Worm (Caenorhabditis elegans): ENCODE measurements around the gene F25B3.2.

The F25B3.2 gene

ce11 chrV:9582594-9583322 lies 5.7 kb downstream of the F25B3.2 start, which contains the start of gene rtfo-1 (continued):
- peak; percentile 12; the same call in 1 of the 2 replicates for TF ChIP-seq madf-6 (GFP tag; IDR thresholded peaks at IDR 0.05)
- no peak for TF ChIP-seq nfya-2 (GFP tag; IDR thresholded peaks at IDR 0.05)
- no peak for TF ChIP-seq attf-3 (GFP tag; conservative IDR thresholded peaks at IDR 0.05)
- TF ChIP-seq ets-4 (GFP tag; optimal IDR thresholded peaks at IDR 0.05) = no peak
- TF ChIP-seq egrh-3 (GFP tag; IDR thresholded peaks at IDR 0.05) = no peak
- no peak for TF ChIP-seq snpc-4 (GFP tag; optimal IDR thresholded peaks at IDR 0.05)
- TF ChIP-seq snpc-4 (tag; optimal IDR thresholded peaks at IDR 0.05) = peak in 2 of 4 experiments; percentile 28 to 56
- no peak for TF ChIP-seq ztf-28 (GFP tag; IDR thresholded peaks at IDR 0.05)
- no peak for TF ChIP-seq zim-3 (tag; optimal IDR thresholded peaks at IDR 0.05)
- TF ChIP-seq K12H6.12 (tag; optimal IDR thresholded peaks at IDR 0.05) = no peak
- no peak for TF ChIP-seq ceh-27 (GFP tag; optimal IDR thresholded peaks at IDR 0.05)
- no peak for TF ChIP-seq dpff-1 (tag; optimal IDR thresholded peaks at IDR 0.05)
- TF ChIP-seq lin-54 (GFP tag; optimal IDR thresholded peaks at IDR 0.05) = no peak
- TF ChIP-seq efl-1 (GFP tag; optimal IDR thresholded peaks at IDR 0.05) = peak; percentile 1
- no peak for TF ChIP-seq snpc-1.1 (tag; optimal IDR thresholded peaks at IDR 0.05; ENCODE audit: insufficient read depth)
- peak; percentile 34 for TF ChIP-seq ztf-18 (tag; optimal IDR thresholded peaks at IDR 0.05)
- no peak for TF ChIP-seq repo-1 (tag; optimal IDR thresholded peaks at IDR 0.05)
- TF ChIP-seq F33H1.4 (GFP tag; IDR thresholded peaks at IDR 0.05) = no peak
- TF ChIP-seq ztf-22 (GFP tag; optimal IDR thresholded peaks at IDR 0.05) = no peak
- no peak for TF ChIP-seq F49E8.2 (tag; optimal IDR thresholded peaks at IDR 0.05; ENCODE audit: insufficient read depth)
- no peak for TF ChIP-seq lsy-27 (tag; optimal IDR thresholded peaks at IDR 0.05; ENCODE audit: borderline replicate concordance, insufficient read depth)
- TF ChIP-seq F52B5.7 (tag; optimal IDR thresholded peaks at IDR 0.05) = no peak
- no peak for TF ChIP-seq somi-1 (GFP tag; optimal IDR thresholded peaks at IDR 0.05)
- TF ChIP-seq pha-4 (tag; optimal IDR thresholded peaks at IDR 0.05) = no peak
- TF ChIP-seq rec-8 (tag; optimal IDR thresholded peaks at IDR 0.05) = no peak
- peak in 1 of 2 experiments; percentile 12 for TF ChIP-seq let-607 (tag; optimal IDR thresholded peaks at IDR 0.05)

ce11 chrV:9583323-9583644 lies 6.2 kb downstream of the F25B3.2 start, which contains the start of gene K09G1.1:
Gene K09G1.1 (plus strand): TSS chrV:9583545.
- no peak for TF ChIP-seq lin-54 (GFP tag; optimal IDR thresholded peaks at IDR 0.05)
- no peak for TF ChIP-seq lin-26 (GFP tag; IDR thresholded peaks at IDR 0.05)
- no peak for TF ChIP-seq C06A6.2 (GFP tag; conservative IDR thresholded peaks at IDR 0.05)
- TF ChIP-seq dpl-1 (GFP tag; optimal IDR thresholded peaks at IDR 0.05) = no peak
- no peak for TF ChIP-seq lag-1 (GFP tag; IDR thresholded peaks at IDR 0.05)
- no peak for TF ChIP-seq ztf-3 (GFP tag; optimal IDR thresholded peaks at IDR 0.05)
- TF ChIP-seq madf-8 (GFP tag; conservative IDR thresholded peaks at IDR 0.05) = no peak
- no peak for TF ChIP-seq dpff-1 (tag; optimal IDR thresholded peaks at IDR 0.05)
- TF ChIP-seq ama-1 (optimal IDR thresholded peaks at IDR 0.05) = no peak
- no peak for TF ChIP-seq ama-1 (GFP tag; optimal IDR thresholded peaks at IDR 0.05)
- TF ChIP-seq tlf-1 (GFP tag; optimal IDR thresholded peaks at IDR 0.05) = no peak
- TF ChIP-seq nhr-120 (GFP tag; IDR thresholded peaks at IDR 0.05) = no peak

ce11 chrV:9584263-9584662 lies 7.2 kb downstream of the F25B3.2 start:
- no peak for TF ChIP-seq egl-44 (GFP tag; IDR thresholded peaks at IDR 0.05)
- no peak for TF ChIP-seq snpc-1.3 (tag; optimal IDR thresholded peaks at IDR 0.05; ENCODE audit: insufficient read depth)
- no peak for TF ChIP-seq mxl-1 (tag; optimal IDR thresholded peaks at IDR 0.05)
- no peak for TF ChIP-seq bed-2 (GFP tag; IDR thresholded peaks at IDR 0.05)
- no peak for TF ChIP-seq lin-54 (GFP tag; optimal IDR thresholded peaks at IDR 0.05)
- TF ChIP-seq ekl-4 (GFP tag; IDR thresholded peaks at IDR 0.05) = no peak
